Fruit fly (Drosophila melanogaster) whole organism, embryonic: ENCODE results near the gene yl.

Experiments used
- Ada2b ChIP-seq: fragments of 200-800 bp; sonication (Bioruptor generic); IDR thresholded peaks from 2 replicates; pipeline ENCODE4 v1.3.6; 2022; ENCODE audit warnings: missing biosample characterization, missing genetic modification characterization
- BtbVII ChIP-seq: fragments of 200-800 bp; sonication (Bioruptor generic); optimal IDR thresholded peaks from 3 replicates; lab custom pipeline; 2017; ENCODE audit warnings: missing biosample characterization, mild to moderate bottlenecking, missing genetic modification characterization
- CG1024 ChIP-seq: fragments of 200-800 bp; sonication (Bioruptor generic); IDR thresholded peaks from 2 replicates; pipeline ENCODE4 v1.3.6; 2022; ENCODE audit warnings: missing biosample characterization, missing genetic modification characterization
- CG12219 ChIP-seq: fragments of 200-800 bp; sonication (Bioruptor generic); optimal IDR thresholded peaks from 3 replicates; lab custom pipeline; 2018; ENCODE audit warnings: missing biosample characterization, mild to moderate bottlenecking, missing genetic modification characterization
- CG1233 ChIP-seq: fragments of 200-800 bp; sonication (Bioruptor generic); optimal IDR thresholded peaks from 4 replicates; lab custom pipeline; 2018; ENCODE audit warnings: missing biosample characterization, mild to moderate bottlenecking, missing genetic modification characterization
- CG12769 ChIP-seq: fragments of 200-800 bp; sonication (Bioruptor generic); optimal IDR thresholded peaks from 2 replicates; lab custom pipeline; 2019; ENCODE audit warnings: missing biosample characterization, mild to moderate bottlenecking, missing genetic modification characterization, moderate library complexity
- CG13287 ChIP-seq: fragments of 200-800 bp; sonication (Bioruptor generic); IDR thresholded peaks from 2 replicates; pipeline ENCODE4 v1.3.6; 2022; ENCODE audit warnings: missing biosample characterization, missing genetic modification characterization; ENCODE audit not compliant: partially characterized antibody
- CG14860 ChIP-seq: fragments of 200-800 bp; sonication (Bioruptor generic); IDR thresholded peaks from 3 replicates; pipeline ENCODE4 v1.3.6; 2022; ENCODE audit warnings: missing biosample characterization, missing genetic modification characterization; ENCODE audit not compliant: partially characterized antibody
- CG16815 ChIP-seq: fragments of 200-800 bp; sonication (Bioruptor generic); optimal IDR thresholded peaks from 3 replicates; lab custom pipeline; 2017; ENCODE audit warnings: missing biosample characterization, mild to moderate bottlenecking, missing genetic modification characterization
- CG17359 ChIP-seq: fragments of 200-800 bp; sonication (Bioruptor generic); optimal IDR thresholded peaks from 3 replicates; lab custom pipeline; 2018; ENCODE audit warnings: missing biosample characterization, mild to moderate bottlenecking, missing genetic modification characterization, moderate library complexity
- CG17829 ChIP-seq: fragments of 200-800 bp; optimal IDR thresholded peaks from 2 replicates; lab custom pipeline; 2019; ENCODE audit warnings: missing biosample characterization, mild to moderate bottlenecking, missing genetic modification characterization, moderate library complexity
- CG18262 ChIP-seq: fragments of 200-800 bp; optimal IDR thresholded peaks from 3 replicates; lab custom pipeline; 2019; ENCODE audit warnings: missing biosample characterization, mild to moderate bottlenecking, missing genetic modification characterization, moderate library complexity
- CG32532 ChIP-seq: fragments of 200-800 bp; sonication (Bioruptor generic); IDR thresholded peaks from 2 replicates; pipeline ENCODE4 v1.3.6; 2022; ENCODE audit warnings: missing biosample characterization, missing genetic modification characterization
- CG32772 ChIP-seq: fragments of 200-800 bp; sonication (Bioruptor generic); IDR thresholded peaks from 2 replicates; pipeline ENCODE4 v1.3.6; 2022; ENCODE audit warnings: missing biosample characterization, missing genetic modification characterization
- CG4424 ChIP-seq: fragments of 200-800 bp; sonication (Bioruptor generic); optimal IDR thresholded peaks from 3 replicates; lab custom pipeline; 2016; ENCODE audit warnings: missing biosample characterization, missing genetic modification characterization
- CG6683 ChIP-seq: fragments of 200-800 bp; sonication (Bioruptor generic); optimal IDR thresholded peaks from 2 replicates; lab custom pipeline; 2017; ENCODE audit warnings: missing biosample characterization, mild to moderate bottlenecking, missing genetic modification characterization, missing genetic modification reagents
- CG6791 ChIP-seq: fragments of 200-800 bp; sonication (Bioruptor generic); IDR thresholded peaks from 3 replicates; pipeline ENCODE4 v1.3.6; 2022; ENCODE audit warnings: missing biosample characterization, missing genetic modification characterization; ENCODE audit not compliant: partially characterized antibody
- CG7839 ChIP-seq: fragments of 200-800 bp; sonication (Bioruptor generic); optimal IDR thresholded peaks from 3 replicates; lab custom pipeline; 2018; ENCODE audit warnings: missing biosample characterization, mild to moderate bottlenecking, missing genetic modification characterization, moderate library complexity
- CG8924 ChIP-seq: fragments of 200-800 bp; optimal IDR thresholded peaks from 3 replicates; lab custom pipeline; 2019; ENCODE audit warnings: missing biosample characterization, mild to moderate bottlenecking, missing genetic modification characterization, moderate library complexity
- CG9817 ChIP-seq: fragments of 200-800 bp; sonication (Bioruptor generic); optimal IDR thresholded peaks from 2 replicates; lab custom pipeline; 2018; ENCODE audit warnings: missing biosample characterization, mild to moderate bottlenecking, missing genetic modification characterization, moderate library complexity
- Doc3 ChIP-seq: fragments of 200-800 bp; sonication (Bioruptor generic); IDR thresholded peaks from 3 replicates; pipeline ENCODE4 v1.3.6; 2022; ENCODE audit warnings: missing biosample characterization, missing genetic modification characterization; ENCODE audit not compliant: partially characterized antibody
- Dref ChIP-seq: fragments of 200-800 bp; sonication (Bioruptor generic); IDR thresholded peaks from 2 replicates; pipeline ENCODE4 v1.3.6; 2022; ENCODE audit warnings: missing biosample characterization, missing genetic modification characterization
- E2f2 ChIP-seq: fragments of 200-800 bp; sonication (Bioruptor generic); IDR thresholded peaks from 2 replicates; pipeline ENCODE4 v1.3.6; 2022; ENCODE audit warnings: missing biosample characterization, missing genetic modification characterization
- H2.0 ChIP-seq: fragments of 200-800 bp; sonication (Bioruptor generic); IDR thresholded peaks from 2 replicates; pipeline ENCODE4 v1.3.6; 2022; ENCODE audit warnings: missing biosample characterization, missing genetic modification characterization
- HLH3B ChIP-seq: fragments of 200-800 bp; sonication (Bioruptor generic); IDR thresholded peaks from 2 replicates; pipeline ENCODE4 v1.3.6; 2022; ENCODE audit warnings: missing biosample characterization, missing genetic modification characterization
- Hr3 ChIP-seq: fragments of 200-800 bp; sonication (Bioruptor generic); optimal IDR thresholded peaks from 3 replicates; lab custom pipeline; 2016; ENCODE audit warnings: missing biosample characterization, missing genetic modification characterization
- Meics ChIP-seq: fragments of 200-800 bp; sonication (Bioruptor generic); optimal IDR thresholded peaks from 2 replicates; lab custom pipeline; 2017; ENCODE audit warnings: missing biosample characterization, mild to moderate bottlenecking, missing genetic modification characterization
- Xrp1 ChIP-seq: fragments of 200-800 bp; sonication (Bioruptor generic); IDR thresholded peaks from 2 replicates; pipeline ENCODE4 v1.3.6; 2022; ENCODE audit warnings: missing biosample characterization, missing genetic modification characterization
- ap ChIP-seq: fragments of 200-800 bp; sonication (Bioruptor generic); IDR thresholded peaks from 2 replicates; pipeline ENCODE4 v1.3.6; 2022; ENCODE audit warnings: missing biosample characterization, missing genetic modification characterization
- ara ChIP-seq: fragments of 200-800 bp; sonication (Bioruptor generic); IDR thresholded peaks from 2 replicates; pipeline ENCODE4 v1.3.6; 2022; ENCODE audit warnings: missing biosample characterization, missing genetic modification characterization
- dan ChIP-seq: fragments of 200-800 bp; sonication (Bioruptor generic); IDR thresholded peaks from 2 replicates; pipeline ENCODE4 v1.3.6; 2022; ENCODE audit warnings: missing biosample characterization, missing genetic modification characterization
- dmrt99B ChIP-seq: fragments of 200-800 bp; sonication (Bioruptor generic); optimal IDR thresholded peaks from 2 replicates; lab custom pipeline; 2018; ENCODE audit warnings: missing biosample characterization, mild to moderate bottlenecking, missing genetic modification characterization, moderate library complexity
- fu2 ChIP-seq: fragments of 200-800 bp; sonication (Bioruptor generic); optimal IDR thresholded peaks from 2 replicates; lab custom pipeline; 2016; ENCODE audit warnings: missing biosample characterization, missing genetic modification characterization
- grn ChIP-seq: fragments of 200-800 bp; sonication (Bioruptor generic); optimal IDR thresholded peaks from 3 replicates; lab custom pipeline; 2017; ENCODE audit warnings: missing biosample characterization, missing genetic modification characterization
- hkb ChIP-seq, 2 experiments: fragments of 200-800 bp in 1 of 2; fragments of >200 bp in 1 of 2; sonication (Bioruptor generic) in 1 of 2; IDR thresholded peaks in 1 of 2; optimal IDR thresholded peaks in 1 of 2; 2 replicates each; pipeline versions ENCODE4 v1.3.6 to Lab custom; 2017 to 2022; ENCODE audit warnings: missing biosample characterization in 1 of 2, missing genetic modification characterization in 1 of 2
- odd ChIP-seq: fragments of 200-800 bp; sonication (Bioruptor generic); optimal IDR thresholded peaks from 2 replicates; lab custom pipeline; 2017; ENCODE audit warnings: missing biosample characterization, mild to moderate bottlenecking, missing genetic modification characterization
- prd ChIP-seq, 3 experiments: fragments of >200 bp in 2 of 3; fragments of 200-800 bp in 1 of 3; sonication (Bioruptor generic) in 1 of 3; optimal IDR thresholded peaks in 2 of 3; IDR thresholded peaks in 1 of 3; 2 replicates in 2 of 3; 3 replicates in 1 of 3; pipeline versions ENCODE4 v1.3.6 to Lab custom; 2017 to 2022; ENCODE audit warnings: missing biosample characterization in 1 of 3, missing genetic modification characterization in 1 of 3
- sob ChIP-seq: fragments of 200-800 bp; sonication (Bioruptor generic); IDR thresholded peaks from 2 replicates; pipeline ENCODE4 v1.3.6; 2022; ENCODE audit warnings: missing biosample characterization, missing genetic modification characterization
- yki ChIP-seq: fragments of >200 bp; optimal IDR thresholded peaks from 3 replicates; lab custom pipeline; 2018
- zfh1 ChIP-seq: fragments of 200-800 bp; sonication (Bioruptor generic); IDR thresholded peaks from 3 replicates; pipeline ENCODE4 v1.3.6; 2022; ENCODE audit warnings: missing biosample characterization, missing genetic modification characterization

The yl gene

dm6 chrX:14242941-14243736, 50.1 kb downstream of the yl start, which contains the start of gene CG32599 (continued):
- TF ChIP-seq Ada2b (GFP tag; lab: Robert Waterston, UW) (peak; percentile 53), fu2 (GFP tag; lab: Kevin White, UChicago) (no peak), CG13287 (GFP tag; lab: Robert Waterston, UW) (peak; percentile 72), dmrt99B (peak; percentile 21), CG18262 (tag; lab: Kevin White, UChicago) (peak; percentile 52), zfh1 (GFP tag; lab: Robert Waterston, UW) (peak; percentile 70; the same call in 2 of the 3 replicates), CG17829 (tag; lab: Kevin White, UChicago) (peak; percentile 44), dan (no peak), Xrp1 (GFP tag; lab: Robert Waterston, UW) (peak; percentile 62), Meics (GFP tag; lab: Kevin White, UChicago) (peak; percentile 20), H2.0 (GFP tag; lab: Robert Waterston, UW) (0 out of 2 replicates have a peak, but pooled peaks have one; percentile 32), CG12769 (no peak), CG4424 (peak; percentile 7), ap (GFP tag; lab: Robert Waterston, UW) (peak; percentile 55), grn (GFP tag; lab: Kevin White, UChicago) (no peak), CG1233 (no peak), hkb (optimal IDR thresholded peaks at IDR 0.05; lab: Kevin White, UChicago) (no peak), hkb (GFP tag; IDR thresholded peaks at IDR 0.05; lab: Robert Waterston, UW) (peak; percentile 54), CG14860 (GFP tag; lab: Robert Waterston, UW) (peak; percentile 59; the same call in 2 of the 3 replicates), BtbVII (no peak), CG32772 (GFP tag; lab: Robert Waterston, UW) (peak; percentile 11; the same call in 1 of the 2 replicates), odd (GFP tag; lab: Kevin White, UChicago) (no peak), CG7839 (tag; lab: Kevin White, UChicago) (peak; percentile 46), CG9817 (tag; lab: Kevin White, UChicago) (peak; percentile 4), yki (no peak), CG32532 (peak; percentile 56), Dref (GFP tag; lab: Robert Waterston, UW) (peak; percentile 69), CG6683 (no peak), CG12219 (GFP tag; lab: Kevin White, UChicago) (no peak), ara (GFP tag; lab: Robert Waterston, UW) (peak; percentile 58; the same call in 1 of the 2 replicates), CG8924 (tag; lab: Kevin White, UChicago) (peak; percentile 51), CG6791 (peak; percentile 62; the same call in 1 of the 3 replicates), prd (optimal IDR thresholded peaks at IDR 0.05; lab: Kevin White, UChicago) (no peak), prd (GFP tag; IDR thresholded peaks at IDR 0.05; lab: Robert Waterston, UW) (peak; percentile 67; the same call in 2 of the 3 replicates), sob (GFP tag; lab: Robert Waterston, UW) (peak; percentile 53), Hr3 (GFP tag; lab: Kevin White, UChicago) (peak; percentile 20), CG17359 (tag; lab: Kevin White, UChicago) (peak; percentile 43), CG1024 (GFP tag; lab: Robert Waterston, UW) (peak; percentile 43; the same call in 1 of the 2 replicates), CG16815 (GFP tag; lab: Kevin White, UChicago) (no peak), E2f2 (peak; percentile 73), HLH3B (peak; percentile 37; the same call in 1 of the 2 replicates), Doc3 (GFP tag; lab: Robert Waterston, UW) (0 out of 3 replicates have a peak, but pooled peaks have one; percentile 40)
